Fruit fly (Drosophila melanogaster): Measurements from ENCODE around the gene Diap1.

DNA sequence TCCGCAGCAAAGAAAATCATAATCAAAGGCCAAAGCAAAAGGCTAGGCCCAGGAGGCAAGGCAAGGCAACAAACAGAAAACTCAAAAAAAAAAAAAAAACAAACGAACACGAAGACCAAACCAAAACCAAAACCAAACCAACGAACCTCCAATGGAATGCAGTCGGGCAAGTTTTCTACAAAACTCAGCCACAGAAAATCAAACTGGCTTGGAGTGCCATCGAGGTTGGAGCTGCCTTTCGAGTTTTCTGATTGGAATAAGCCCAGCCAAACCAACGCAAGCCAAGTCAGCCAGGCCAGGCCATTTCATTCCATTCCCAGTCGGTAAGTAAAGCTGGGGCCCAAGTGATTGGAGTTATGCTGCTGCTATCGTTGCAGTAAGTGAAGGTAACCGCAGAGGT lies 8.2 kb downstream of the Diap1 start:
- no peak for TF ChIP-seq CG9948 (tag; optimal IDR thresholded peaks at IDR 0.05)
- no peak for TF ChIP-seq gl (tag; optimal IDR thresholded peaks at IDR 0.05)
- no peak for TF ChIP-seq D1 (tag; optimal IDR thresholded peaks at IDR 0.05)
- peak; percentile 45 for TF ChIP-seq CG12605 (GFP tag; IDR thresholded peaks at IDR 0.05)
- no peak for TF ChIP-seq CG34367 (tag; optimal IDR thresholded peaks at IDR 0.05)
- TF ChIP-seq Snoo (tag; optimal IDR thresholded peaks at IDR 0.05), result no peak
- no peak for TF ChIP-seq CG8301 (tag; optimal IDR thresholded peaks at IDR 0.05)
- no peak for TF ChIP-seq EcR (GFP tag; optimal IDR thresholded peaks at IDR 0.05)
- no peak for TF ChIP-seq CG14655 (GFP tag; optimal IDR thresholded peaks at IDR 0.05)
- peak; percentile 4; the same call in 1 of the 2 replicates for TF ChIP-seq Ets98B (GFP tag; IDR thresholded peaks at IDR 0.05)
- TF ChIP-seq rn (GFP tag; IDR thresholded peaks at IDR 0.05), result no peak
